Worm (Caenorhabditis elegans) whole organism, L4/young adult: ENCODE results near the gene srx-108.

Experiments used
- W03F9.2 ChIP-seq: fragments of 150-350 bp; optimal IDR thresholded peaks from 2 replicates; lab custom pipeline; 2014; ENCODE audit warnings: missing biosample characterization, missing genetic modification characterization
- dao-5 ChIP-seq: sonication (generic microtip); optimal IDR thresholded peaks from 2 replicates; lab custom pipeline; 2016; ENCODE audit warnings: missing genotype, missing genetic modification characterization, moderate library complexity, missing compliant biosample characterization
- him-1 ChIP-seq: sonication (generic microtip); optimal IDR thresholded peaks from 2 replicates; lab custom pipeline; 2016; ENCODE audit warnings: missing genotype, missing genetic modification reagents, missing genetic modification characterization, missing compliant biosample characterization

DNA sequence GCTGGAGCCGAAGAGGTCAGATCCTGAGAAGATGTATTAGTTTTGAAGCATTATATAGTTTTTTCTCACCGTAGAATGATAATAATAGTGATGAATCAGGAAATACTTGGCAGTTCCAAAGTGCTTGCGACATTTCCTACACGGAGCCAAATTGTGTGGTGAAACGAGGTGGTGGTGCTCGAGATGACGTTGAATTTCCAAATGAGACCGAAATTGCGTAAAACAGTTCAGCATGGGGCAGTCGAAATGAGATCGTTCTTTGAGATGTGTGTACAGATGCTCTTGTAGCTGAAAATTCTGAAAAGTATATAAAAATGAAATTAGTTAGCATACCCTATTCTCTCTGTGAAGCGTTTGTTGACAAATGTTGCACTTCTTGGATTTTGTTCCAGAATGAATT is 22.6 kb downstream of the srx-108 start, which contains the start of gene C46E10.8:
- TF ChIP-seq dao-5 (tag; lab: Kevin White, UChicago) (no peak), him-1 (tag; lab: Kevin White, UChicago) (no peak), W03F9.2 (no peak)
